Worm (Caenorhabditis elegans) whole organism, L3 larva: ENCODE data around the gene best-4.

Experiments used
- ZK546.5 ChIP-seq: sonication (generic microtip); optimal IDR thresholded peaks from 2 replicates; lab custom pipeline; 2017; ENCODE audit warnings: missing biosample characterization, missing genetic modification characterization
- ama-1 ChIP-seq: fragments of 150-350 bp; optimal IDR thresholded peaks from 2 replicates; lab custom pipeline; 2018
- ceh-16 ChIP-seq: sonication (generic microtip); optimal IDR thresholded peaks from 2 replicates; lab custom pipeline; 2017; ENCODE audit warnings: missing biosample characterization, missing genetic modification characterization
- eor-1 ChIP-seq, 2 experiments: fragments of 150-350 bp; optimal IDR thresholded peaks; 2 replicates each; lab custom pipeline; 2014 to 2018; ENCODE audit warnings: missing biosample characterization in 2 of 2, missing genetic modification characterization in 2 of 2
- jun-1 ChIP-seq: fragments of 150-350 bp; optimal IDR thresholded peaks from 2 replicates; lab custom pipeline; 2014; ENCODE audit warnings: missing biosample characterization, missing genetic modification reagents, missing genetic modification characterization
- mdl-1 ChIP-seq: fragments of 150-350 bp; optimal IDR thresholded peaks from 2 replicates; lab custom pipeline; 2014; ENCODE audit warnings: missing biosample characterization, missing genetic modification characterization
- nfya-1 ChIP-seq: sonication (generic microtip); optimal IDR thresholded peaks from 2 replicates; lab custom pipeline; 2017; ENCODE audit warnings: missing genetic modification characterization, mild to moderate bottlenecking, missing compliant biosample characterization, antibody characterized with exemption, moderate library complexity; ENCODE audit not compliant: insufficient read depth
- nhr-76 ChIP-seq: fragments of 150-350 bp; sonication (generic microtip); optimal IDR thresholded peaks from 5 replicates; lab custom pipeline; 2014; ENCODE audit warnings: missing biosample characterization, missing genetic modification characterization
- pha-4 ChIP-seq: fragments of 150-350 bp; optimal IDR thresholded peaks from 2 replicates; lab custom pipeline; 2014; ENCODE audit warnings: missing biosample characterization, missing genetic modification reagents, missing genetic modification characterization
- snpc-4 ChIP-seq: fragments of 150-350 bp; optimal IDR thresholded peaks from 2 replicates; lab custom pipeline; 2014; ENCODE audit warnings: missing biosample characterization, missing genetic modification characterization
- tbx-2 ChIP-seq: sonication (generic microtip); optimal IDR thresholded peaks from 2 replicates; lab custom pipeline; 2016; ENCODE audit warnings: mild to moderate bottlenecking, missing genetic modification characterization, missing compliant biosample characterization
- unc-62 ChIP-seq: fragments of 150-350 bp; sonication (generic microtip); optimal IDR thresholded peaks from 4 replicates; lab custom pipeline; 2014; ENCODE audit warnings: missing biosample characterization, missing genetic modification reagents, missing genetic modification characterization
- zag-1 ChIP-seq: fragments of 150-350 bp; optimal IDR thresholded peaks from 2 replicates; lab custom pipeline; 2014; ENCODE audit warnings: missing biosample characterization, missing genetic modification characterization

- TF ChIP-seq nfya-1 (tag; lab: Kevin White, UChicago) (no peak), jun-1 (tag; lab: Kevin White, UChicago) (no peak), unc-62 (no peak), pha-4 (no peak), ama-1 (lab: Kevin White, UChicago) (no peak), ceh-16 (tag; lab: Kevin White, UChicago) (no peak), tbx-2 (tag; lab: Kevin White, UChicago) (no peak), zag-1 (tag; lab: Kevin White, UChicago) (no peak), eor-1 (tag; optimal IDR thresholded peaks at IDR 0.05; lab: Kevin White, UChicago) (no peak), nhr-76 (tag; lab: Kevin White, UChicago) (no peak), snpc-4 (tag; lab: Kevin White, UChicago) (no peak), ZK546.5 (no peak), mdl-1 (tag; lab: Kevin White, UChicago) (no peak)
These were observed 43.5 kb upstream of the best-4 start, which contains the start of gene tre-5 for ce11 chrII:55204-55603.
